Worm (Caenorhabditis elegans) whole organism, L2 larva: ENCODE data around the gene fbxb-18.
A peak's percentile ranks its signal among the peaks of the same experiment; 100 is the strongest.

Source experiments
- C34F6.9 ChIP-seq: fragments of 150-350 bp; optimal IDR thresholded peaks from 2 replicates; lab custom pipeline; 2014; ENCODE audit warnings: missing biosample characterization, missing genetic modification characterization
- R02D3.7 ChIP-seq: fragments of 150-350 bp; optimal IDR thresholded peaks from 2 replicates; lab custom pipeline; 2014; ENCODE audit warnings: missing biosample characterization, missing genetic modification characterization
- ZK546.5 ChIP-seq: sonication (generic microtip); optimal IDR thresholded peaks from 2 replicates; lab custom pipeline; 2017; ENCODE audit warnings: missing biosample characterization, missing genetic modification characterization
- alr-1 ChIP-seq: fragments of 150-350 bp; optimal IDR thresholded peaks from 2 replicates; lab custom pipeline; 2014; ENCODE audit warnings: missing biosample characterization, missing genetic modification characterization
- aly-2 ChIP-seq: fragments of 150-350 bp; optimal IDR thresholded peaks from 2 replicates; lab custom pipeline; 2014; ENCODE audit warnings: missing biosample characterization, missing genetic modification characterization
- ama-1 ChIP-seq: fragments of 150-350 bp; optimal IDR thresholded peaks from 2 replicates; lab custom pipeline; 2018; ENCODE audit warnings: inconsistent platforms
- blmp-1 ChIP-seq: sonication (generic microtip); optimal IDR thresholded peaks from 2 replicates; lab custom pipeline; 2017; ENCODE audit warnings: missing genetic modification characterization, mild to moderate bottlenecking, missing compliant biosample characterization, antibody characterized with exemption, moderate library complexity; ENCODE audit not compliant: insufficient read depth
- ceh-82 ChIP-seq: fragments of 150-350 bp; optimal IDR thresholded peaks from 2 replicates; lab custom pipeline; 2014; ENCODE audit warnings: missing biosample characterization, missing genetic modification characterization
- crh-2 ChIP-seq: sonication (generic microtip); optimal IDR thresholded peaks from 2 replicates; lab custom pipeline; 2017; ENCODE audit warnings: missing biosample characterization, missing genetic modification characterization
- dmd-4 ChIP-seq: sonication (generic microtip); optimal IDR thresholded peaks from 2 replicates; lab custom pipeline; 2017; ENCODE audit warnings: missing biosample characterization, missing genetic modification characterization
- egl-27 ChIP-seq: sonication (generic microtip); optimal IDR thresholded peaks from 3 replicates; lab custom pipeline; 2017; ENCODE audit warnings: missing biosample characterization, missing genetic modification reagents, missing genetic modification characterization
- elt-1 ChIP-seq: fragments of 150-350 bp; optimal IDR thresholded peaks from 2 replicates; lab custom pipeline; 2014; ENCODE audit warnings: missing biosample characterization, missing genetic modification characterization
- elt-3 ChIP-seq: sonication (generic microtip); optimal IDR thresholded peaks from 2 replicates; lab custom pipeline; 2017; ENCODE audit warnings: missing biosample characterization, missing genetic modification characterization
- fos-1 ChIP-seq: fragments of 150-350 bp; optimal IDR thresholded peaks from 2 replicates; lab custom pipeline; 2014; ENCODE audit warnings: missing biosample characterization, missing genetic modification characterization
- gmeb-1 ChIP-seq: fragments of 150-350 bp; optimal IDR thresholded peaks from 2 replicates; lab custom pipeline; 2014; ENCODE audit warnings: missing biosample characterization, missing genetic modification characterization
- lin-11 ChIP-seq: fragments of 150-350 bp; sonication (generic microtip); optimal IDR thresholded peaks from 2 replicates; lab custom pipeline; 2014; ENCODE audit warnings: missing biosample characterization, missing genetic modification characterization, inconsistent platforms, mixed read lengths
- lin-13 ChIP-seq: fragments of 150-350 bp; optimal IDR thresholded peaks from 2 replicates; lab custom pipeline; 2014; ENCODE audit warnings: missing biosample characterization, missing genetic modification reagents, missing genetic modification characterization
- mab-5 ChIP-seq: fragments of 150-350 bp; optimal IDR thresholded peaks from 2 replicates; lab custom pipeline; 2014; ENCODE audit warnings: missing biosample characterization, missing genetic modification characterization
- mbf-1 ChIP-seq: sonication (generic microtip); optimal IDR thresholded peaks from 2 replicates; lab custom pipeline; 2017; ENCODE audit warnings: missing biosample characterization, missing genetic modification characterization
- mdl-1 ChIP-seq, 2 experiments: fragments of 150-350 bp in 1 of 2; sonication (generic microtip) in 1 of 2; optimal IDR thresholded peaks; 2 replicates each; lab custom pipeline; 2017; ENCODE audit warnings: missing biosample characterization in 2 of 2, missing genetic modification characterization in 2 of 2
- nhr-12 ChIP-seq: fragments of 150-350 bp; optimal IDR thresholded peaks from 2 replicates; lab custom pipeline; 2014; ENCODE audit warnings: missing biosample characterization, missing genetic modification characterization
- nhr-129 ChIP-seq: fragments of 150-350 bp; optimal IDR thresholded peaks from 2 replicates; lab custom pipeline; 2014; ENCODE audit warnings: missing biosample characterization, missing genetic modification characterization
- nhr-23 ChIP-seq: fragments of 150-350 bp; optimal IDR thresholded peaks from 2 replicates; lab custom pipeline; 2014; ENCODE audit warnings: missing biosample characterization, missing genetic modification reagents, missing genetic modification characterization
- nhr-237 ChIP-seq: fragments of 150-350 bp; optimal IDR thresholded peaks from 2 replicates; lab custom pipeline; 2014; ENCODE audit warnings: missing biosample characterization, missing genetic modification characterization
- nhr-25 ChIP-seq: fragments of 150-350 bp; sonication (generic microtip); optimal IDR thresholded peaks from 3 replicates; lab custom pipeline; 2014; ENCODE audit warnings: missing biosample characterization, missing genetic modification characterization
- nhr-77 ChIP-seq: fragments of 150-350 bp; optimal IDR thresholded peaks from 2 replicates; lab custom pipeline; 2014; ENCODE audit warnings: missing biosample characterization, missing genetic modification characterization
- peb-1 ChIP-seq: fragments of 150-350 bp; optimal IDR thresholded peaks from 2 replicates; lab custom pipeline; 2014; ENCODE audit warnings: missing biosample characterization, missing genetic modification characterization
- sem-4 ChIP-seq: fragments of 150-350 bp; optimal IDR thresholded peaks from 2 replicates; lab custom pipeline; 2014; ENCODE audit warnings: missing biosample characterization, missing genetic modification reagents, missing genetic modification characterization
- skn-1 ChIP-seq: sonication (generic microtip); optimal IDR thresholded peaks from 2 replicates; lab custom pipeline; 2017; ENCODE audit warnings: missing biosample characterization, missing genetic modification characterization
- sma-3 ChIP-seq: sonication (generic microtip); optimal IDR thresholded peaks from 2 replicates; lab custom pipeline; 2016; ENCODE audit warnings: missing genetic modification reagents, missing genetic modification characterization, missing compliant biosample characterization
- sma-9 ChIP-seq, 2 experiments: fragments of 150-350 bp in 1 of 2; sonication (generic microtip) in 1 of 2; optimal IDR thresholded peaks; 2 replicates each; lab custom pipeline; 2014 to 2016; ENCODE audit warnings: missing genetic modification characterization in 2 of 2, mild to moderate bottlenecking in 1 of 2, missing biosample characterization in 1 of 2, missing compliant biosample characterization in 1 of 2, missing genetic modification reagents in 1 of 2, moderate library complexity in 1 of 2
- unc-39 ChIP-seq: fragments of 150-350 bp; optimal IDR thresholded peaks from 2 replicates; lab custom pipeline; 2014; ENCODE audit warnings: missing biosample characterization, missing genetic modification characterization
- unc-62 ChIP-seq: fragments of 150-350 bp; optimal IDR thresholded peaks from 2 replicates; lab custom pipeline; 2014; ENCODE audit warnings: missing biosample characterization, missing genetic modification reagents, missing genetic modification characterization
- zag-1 ChIP-seq: fragments of 150-350 bp; optimal IDR thresholded peaks from 2 replicates; lab custom pipeline; 2014; ENCODE audit warnings: missing biosample characterization, missing genetic modification characterization
- ztf-1 ChIP-seq: fragments of 200-800 bp; sonication (Bioruptor generic); conservative IDR thresholded peaks from 2 replicates; pipeline ENCODE4 v1.3.6; 2022; ENCODE audit warnings: missing genetic modification characterization, missing compliant biosample characterization
- ztf-11 ChIP-seq: sonication (generic microtip); optimal IDR thresholded peaks from 2 replicates; lab custom pipeline; 2017; ENCODE audit warnings: missing biosample characterization, missing genetic modification characterization
- ztf-4 ChIP-seq: fragments of 150-350 bp; optimal IDR thresholded peaks from 2 replicates; lab custom pipeline; 2014; ENCODE audit warnings: missing biosample characterization, missing genetic modification characterization

The fbxb-18 gene

DNA sequence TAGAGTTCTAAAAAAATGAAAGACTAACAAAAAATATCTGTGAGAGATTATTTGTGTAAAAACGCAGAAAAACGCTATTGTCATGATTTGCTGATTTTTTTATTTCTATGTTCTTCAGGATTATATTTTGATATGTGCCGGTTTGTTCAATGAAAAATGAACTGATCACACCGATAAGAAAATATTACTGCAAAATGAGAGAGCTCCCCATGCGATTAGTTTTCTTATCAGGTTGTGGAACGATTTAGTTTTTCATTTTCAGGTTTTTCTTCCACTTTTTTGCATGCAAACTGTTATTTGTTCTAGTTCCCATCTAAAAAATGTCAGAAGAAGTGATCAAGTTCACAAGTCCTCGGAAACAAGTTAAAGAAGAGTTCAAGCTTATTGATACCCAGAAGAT lies 39.5 kb upstream of the fbxb-18 start, which contains the start of gene btb-9:
Gene btb-9, plus strand, starts transcription at position 254 of the 400 bp plus-strand sequence.
- TF ChIP-seq peb-1 (tag; lab: Kevin White, UChicago) (no peak), unc-39 (tag; lab: Kevin White, UChicago) (no peak), ceh-82 (tag; lab: Kevin White, UChicago) (no peak), crh-2 (tag; lab: Kevin White, UChicago) (peak; percentile 41), fos-1 (tag; lab: Kevin White, UChicago) (peak; percentile 87), nhr-77 (no peak)

ce11 chrII:1725735-1726134 lies 37.0 kb upstream of the fbxb-18 start, which contains the start of gene F45C12.17:
Gene F45C12.17, plus strand, starts transcription at chrII:1726111.
- TF ChIP-seq nhr-25 (tag; lab: Kevin White, UChicago) (no peak), gmeb-1 (tag; lab: Kevin White, UChicago) (no peak), zag-1 (no peak), ztf-1 (GFP tag; lab: Robert Waterston, UW) (no peak), aly-2 (tag; lab: Kevin White, UChicago) (no peak), elt-1 (tag; lab: Kevin White, UChicago) (no peak), ztf-4 (tag; lab: Kevin White, UChicago) (no peak), nhr-12 (no peak), blmp-1 (tag; lab: Kevin White, UChicago) (no peak), unc-62 (GFP tag; lab: Kevin White, UChicago) (no peak), mab-5 (tag; lab: Kevin White, UChicago) (no peak), crh-2 (tag; lab: Kevin White, UChicago) (no peak), nhr-129 (tag; lab: Kevin White, UChicago) (no peak), lin-11 (tag; lab: Kevin White, UChicago) (no peak), lin-13 (GFP tag; lab: Kevin White, UChicago) (no peak), C34F6.9 (tag; lab: Kevin White, UChicago) (no peak), R02D3.7 (no peak), alr-1 (no peak)

DNA sequence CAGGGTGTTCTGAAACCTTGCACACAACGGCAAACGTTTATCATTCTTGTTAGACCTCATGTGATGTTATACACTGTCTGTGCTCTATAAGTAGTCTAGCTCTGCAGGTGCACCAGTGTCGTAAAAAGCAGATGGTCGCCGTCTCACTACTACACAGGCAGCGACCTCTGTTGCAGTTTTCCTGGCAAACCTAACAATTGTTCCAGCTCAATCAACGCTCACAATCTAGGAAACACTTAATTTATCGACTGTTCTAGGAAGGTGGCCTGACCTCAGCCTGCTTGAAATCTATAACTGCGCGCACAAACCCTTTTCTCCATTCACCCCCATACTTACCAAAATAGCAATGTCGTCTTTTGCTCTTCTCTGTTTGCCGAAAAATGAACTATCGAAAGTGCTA lies 35.6 kb upstream of the fbxb-18 start, which contains the start of gene fbxb-11:
Gene fbxb-11, plus strand, starts transcription at position 301 of the 400 bp plus-strand sequence.
- TF ChIP-seq ama-1 (lab: Kevin White, UChicago) (no peak), nhr-12 (no peak), zag-1 (no peak), egl-27 (no peak), ZK546.5 (no peak), nhr-25 (tag; lab: Kevin White, UChicago) (no peak), sem-4 (tag; lab: Kevin White, UChicago) (no peak), sma-3 (GFP tag; lab: Kevin White, UChicago) (no peak), mdl-1 (tag; optimal IDR thresholded peaks at IDR 0.05; lab: Kevin White, UChicago) (no peak), blmp-1 (tag; lab: Kevin White, UChicago) (no peak), lin-13 (GFP tag; lab: Kevin White, UChicago) (no peak), nhr-237 (tag; lab: Kevin White, UChicago) (no peak), crh-2 (tag; lab: Kevin White, UChicago) (no peak), alr-1 (no peak), elt-3 (tag; lab: Kevin White, UChicago) (no peak), unc-62 (GFP tag; lab: Kevin White, UChicago) (no peak), gmeb-1 (tag; lab: Kevin White, UChicago) (no peak), mbf-1 (tag; lab: Kevin White, UChicago) (no peak), peb-1 (tag; lab: Kevin White, UChicago) (no peak), dmd-4 (tag; lab: Kevin White, UChicago) (no peak)

ce11 chrII:1722394-1722793 lies 33.7 kb upstream of the fbxb-18 start, which contains the start of the genes fbxb-5 and btb-8:
Gene fbxb-5, minus strand, starts transcription at chrII:1722494.
Gene btb-8, plus strand, starts transcription at chrII:1722770.
- no peak for TF ChIP-seq fos-1 (tag; lab: Kevin White, UChicago)
- no peak for TF ChIP-seq skn-1 (tag; lab: Kevin White, UChicago)
- no peak for TF ChIP-seq blmp-1 (tag; lab: Kevin White, UChicago)
- TF ChIP-seq sma-9 (GFP tag; optimal IDR thresholded peaks at IDR 0.05; lab: Kevin White, UChicago) = no peak
- no peak for TF ChIP-seq sma-9 (tag; optimal IDR thresholded peaks at IDR 0.05; lab: Kevin White, UChicago)
- TF ChIP-seq lin-13 (GFP tag; lab: Kevin White, UChicago) = no peak
- no peak for TF ChIP-seq peb-1 (tag; lab: Kevin White, UChicago)
- TF ChIP-seq crh-2 (tag; lab: Kevin White, UChicago) = no peak
- no peak for TF ChIP-seq ztf-11 (tag; lab: Kevin White, UChicago)
- TF ChIP-seq nhr-23 (tag; lab: Kevin White, UChicago) = no peak
- TF ChIP-seq ama-1 (lab: Kevin White, UChicago) = no peak
- no peak for TF ChIP-seq ceh-82 (tag; lab: Kevin White, UChicago)
